Fruit fly (Drosophila melanogaster) whole organism, embryonic: ENCODE data around the gene CG31882.
A peak's percentile ranks its signal among the peaks of the same experiment; 100 is the strongest.

Experiments used
- Asciz ChIP-seq: fragments of 200-800 bp; sonication (Bioruptor generic); optimal IDR thresholded peaks from 2 replicates; lab custom pipeline; 2017; ENCODE audit warnings: missing biosample characterization, mild to moderate bottlenecking, missing genetic modification characterization, missing genetic modification reagents
- Blimp-1 ChIP-seq: fragments of 200-800 bp; sonication (Bioruptor generic); optimal IDR thresholded peaks from 3 replicates; lab custom pipeline; 2018; ENCODE audit warnings: missing biosample characterization, missing genetic modification characterization, mild to moderate bottlenecking, moderate library complexity, missing genetic modification reagents
- CG1024 ChIP-seq: fragments of 200-800 bp; sonication (Bioruptor generic); IDR thresholded peaks from 2 replicates; pipeline ENCODE4 v1.3.6; 2022; ENCODE audit warnings: missing biosample characterization, missing genetic modification characterization
- CG10267 ChIP-seq: fragments of 200-800 bp; sonication (Bioruptor generic); optimal IDR thresholded peaks from 2 replicates; lab custom pipeline; 2018; ENCODE audit warnings: missing biosample characterization, mild to moderate bottlenecking, missing genetic modification characterization, moderate library complexity
- CG11398 ChIP-seq: fragments of 200-800 bp; sonication (Bioruptor generic); optimal IDR thresholded peaks from 2 replicates; lab custom pipeline; 2016; ENCODE audit warnings: missing biosample characterization, missing genetic modification characterization
- CG12942 ChIP-seq: fragments of 200-800 bp; sonication (Bioruptor generic); optimal IDR thresholded peaks from 3 replicates; lab custom pipeline; 2016; ENCODE audit warnings: missing biosample characterization, missing genetic modification characterization
- CG15601 ChIP-seq: fragments of 200-800 bp; sonication (Bioruptor generic); optimal IDR thresholded peaks from 3 replicates; lab custom pipeline; 2019; ENCODE audit warnings: missing biosample characterization, mild to moderate bottlenecking, missing genetic modification characterization, moderate library complexity
- CG17385 ChIP-seq: fragments of 200-800 bp; sonication (Bioruptor generic); optimal IDR thresholded peaks from 3 replicates; lab custom pipeline; 2018; ENCODE audit warnings: missing biosample characterization, mild to moderate bottlenecking, missing genetic modification characterization
- CG1792 ChIP-seq: fragments of 200-800 bp; sonication (Bioruptor generic); optimal IDR thresholded peaks from 2 replicates; lab custom pipeline; 2016; ENCODE audit warnings: missing biosample characterization, missing genetic modification characterization
- CG18262 ChIP-seq: fragments of 200-800 bp; optimal IDR thresholded peaks from 3 replicates; lab custom pipeline; 2019; ENCODE audit warnings: missing biosample characterization, mild to moderate bottlenecking, missing genetic modification characterization, moderate library complexity
- CG1832 ChIP-seq: fragments of 200-800 bp; sonication (Bioruptor generic); optimal IDR thresholded peaks from 2 replicates; lab custom pipeline; 2017; ENCODE audit warnings: missing biosample characterization, mild to moderate bottlenecking, missing genetic modification characterization, inconsistent platforms
- CG2120 ChIP-seq: fragments of 200-800 bp; sonication (Bioruptor generic); optimal IDR thresholded peaks from 3 replicates; lab custom pipeline; 2016; ENCODE audit warnings: missing biosample characterization, missing genetic modification characterization
- CG2678 ChIP-seq: fragments of 200-800 bp; sonication (Bioruptor generic); optimal IDR thresholded peaks from 3 replicates; lab custom pipeline; 2019; ENCODE audit warnings: missing biosample characterization, mild to moderate bottlenecking, missing genetic modification characterization, moderate library complexity
- CG2889 ChIP-seq: fragments of 200-800 bp; sonication (Bioruptor generic); IDR thresholded peaks from 3 replicates; pipeline ENCODE4 v1.3.6; 2022; ENCODE audit warnings: missing biosample characterization, missing genetic modification characterization
- CG3281 ChIP-seq: fragments of 200-800 bp; sonication (Bioruptor generic); optimal IDR thresholded peaks from 3 replicates; lab custom pipeline; 2017; ENCODE audit warnings: missing biosample characterization, mild to moderate bottlenecking, missing genetic modification characterization
- CG34224 ChIP-seq: fragments of 200-800 bp; sonication (Bioruptor generic); IDR thresholded peaks from 3 replicates; pipeline ENCODE4 v1.3.6; 2022; ENCODE audit warnings: missing biosample characterization, missing genetic modification characterization; ENCODE audit not compliant: partially characterized antibody
- CG34376 ChIP-seq: fragments of 200-800 bp; sonication (Bioruptor generic); optimal IDR thresholded peaks from 2 replicates; lab custom pipeline; 2018; ENCODE audit warnings: missing biosample characterization, mild to moderate bottlenecking, missing genetic modification characterization
- CG4424 ChIP-seq: fragments of 200-800 bp; sonication (Bioruptor generic); optimal IDR thresholded peaks from 3 replicates; lab custom pipeline; 2016; ENCODE audit warnings: missing biosample characterization, missing genetic modification characterization
- CG6654 ChIP-seq: fragments of 200-800 bp; sonication (Bioruptor generic); optimal IDR thresholded peaks from 2 replicates; lab custom pipeline; 2017; ENCODE audit warnings: missing biosample characterization, mild to moderate bottlenecking, missing genetic modification characterization
- CG9609 ChIP-seq: fragments of 200-800 bp; sonication (Bioruptor generic); optimal IDR thresholded peaks from 3 replicates; lab custom pipeline; 2016; ENCODE audit warnings: missing biosample characterization, missing genetic modification characterization
- Camta ChIP-seq: fragments of 200-800 bp; sonication (Bioruptor generic); optimal IDR thresholded peaks from 2 replicates; lab custom pipeline; 2016; ENCODE audit warnings: missing biosample characterization, missing genetic modification characterization
- D19A ChIP-seq: fragments of 200-800 bp; optimal IDR thresholded peaks from 3 replicates; lab custom pipeline; 2019; ENCODE audit warnings: missing biosample characterization, mild to moderate bottlenecking, missing genetic modification characterization, moderate library complexity
- E2f2 ChIP-seq: fragments of 200-800 bp; sonication (Bioruptor generic); IDR thresholded peaks from 2 replicates; pipeline ENCODE4 v1.3.6; 2022; ENCODE audit warnings: missing biosample characterization, missing genetic modification characterization
- Eip74EF ChIP-seq, 2 experiments: fragments of 200-800 bp in 1 of 2; fragments of >200 bp in 1 of 2; sonication (Bioruptor generic) in 1 of 2; optimal IDR thresholded peaks; 2 replicates each; lab custom pipeline; 2017 to 2019; ENCODE audit warnings: missing biosample characterization in 2 of 2, missing genetic modification characterization in 2 of 2, mild to moderate bottlenecking in 1 of 2, moderate library complexity in 1 of 2
- HHEX ChIP-seq: fragments of 200-800 bp; sonication (Bioruptor generic); optimal IDR thresholded peaks from 3 replicates; lab custom pipeline; 2017; ENCODE audit warnings: missing biosample characterization, mild to moderate bottlenecking, missing genetic modification characterization, missing genetic modification reagents
- Lhr ChIP-seq: fragments of 200-800 bp; sonication (Bioruptor generic); optimal IDR thresholded peaks from 3 replicates; lab custom pipeline; 2017; ENCODE audit warnings: mild to moderate bottlenecking, missing biosample characterization, missing genetic modification reagents, missing genetic modification characterization
- Lim3 ChIP-seq: fragments of 200-800 bp; sonication (Bioruptor generic); IDR thresholded peaks from 2 replicates; pipeline ENCODE4 v1.3.6; 2022; ENCODE audit warnings: missing biosample characterization, missing genetic modification characterization
- Med ChIP-seq: fragments of 200-800 bp; sonication (Bioruptor generic); peaks from one replicate; lab custom pipeline; 2016; ENCODE audit warnings: missing biosample characterization, missing genetic modification characterization, mild to moderate bottlenecking, inconsistent platforms, moderate library complexity
- Meics ChIP-seq: fragments of 200-800 bp; sonication (Bioruptor generic); optimal IDR thresholded peaks from 2 replicates; lab custom pipeline; 2017; ENCODE audit warnings: missing biosample characterization, mild to moderate bottlenecking, missing genetic modification characterization
- NC2β ChIP-seq: fragments of 200-800 bp; sonication (Bioruptor generic); optimal IDR thresholded peaks from 2 replicates; lab custom pipeline; 2016; ENCODE audit warnings: missing biosample characterization, missing genetic modification characterization
- Oli ChIP-seq: fragments of 200-800 bp; sonication (Bioruptor generic); optimal IDR thresholded peaks from 2 replicates; lab custom pipeline; 2018; ENCODE audit warnings: missing biosample characterization, mild to moderate bottlenecking, missing genetic modification characterization, moderate library complexity
- PHDP ChIP-seq: fragments of 200-800 bp; sonication (Bioruptor generic); optimal IDR thresholded peaks from 3 replicates; lab custom pipeline; 2018; ENCODE audit warnings: missing biosample characterization, mild to moderate bottlenecking, missing genetic modification characterization, moderate library complexity
- Scr ChIP-seq: fragments of 200-800 bp; sonication (Bioruptor generic); IDR thresholded peaks from 2 replicates; pipeline ENCODE4 v1.3.6; 2022; ENCODE audit warnings: missing biosample characterization, missing genetic modification characterization; ENCODE audit not compliant: partially characterized antibody
- Sox102F ChIP-seq: fragments of 200-800 bp; sonication (Bioruptor generic); optimal IDR thresholded peaks from 2 replicates; lab custom pipeline; 2018; ENCODE audit warnings: missing biosample characterization, mild to moderate bottlenecking, missing genetic modification characterization, moderate library complexity
- Usf ChIP-seq: fragments of 200-800 bp; sonication (Bioruptor generic); optimal IDR thresholded peaks from 2 replicates; lab custom pipeline; 2017; ENCODE audit warnings: missing genotype, missing biosample characterization, missing genetic modification characterization
- bowl ChIP-seq: fragments of 200-800 bp; sonication (Bioruptor generic); IDR thresholded peaks from 2 replicates; pipeline ENCODE4 v1.3.6; 2022; ENCODE audit warnings: missing biosample characterization, missing genetic modification characterization
- cad ChIP-seq: fragments of >200 bp; optimal IDR thresholded peaks from 2 replicates; lab custom pipeline; 2017; ENCODE audit warnings: missing biosample characterization, missing genetic modification characterization
- chif ChIP-seq, 2 experiments: fragments of 200-800 bp; sonication (Bioruptor generic); optimal IDR thresholded peaks; 3 replicates each; lab custom pipeline; 2016; ENCODE audit warnings: missing biosample characterization in 2 of 2, missing genetic modification characterization in 2 of 2
- crol ChIP-seq: fragments of 200-800 bp; sonication (Bioruptor generic); IDR thresholded peaks from 2 replicates; pipeline ENCODE4 v1.3.6; 2022; ENCODE audit warnings: missing biosample characterization, missing genetic modification characterization
- gcm2 ChIP-seq: fragments of 200-800 bp; sonication (Bioruptor generic); optimal IDR thresholded peaks from 2 replicates; lab custom pipeline; 2016; ENCODE audit warnings: missing biosample characterization, missing genetic modification characterization
- gem ChIP-seq: fragments of 200-800 bp; sonication (Bioruptor generic); optimal IDR thresholded peaks from 2 replicates; lab custom pipeline; 2019; ENCODE audit warnings: missing biosample characterization, mild to moderate bottlenecking, missing genetic modification characterization, moderate library complexity
- grau ChIP-seq: fragments of 200-800 bp; optimal IDR thresholded peaks from 3 replicates; lab custom pipeline; 2019; ENCODE audit warnings: missing biosample characterization, mild to moderate bottlenecking, missing genetic modification characterization, moderate library complexity
- ind ChIP-seq: fragments of 200-800 bp; sonication (Bioruptor generic); optimal IDR thresholded peaks from 3 replicates; lab custom pipeline; 2016; ENCODE audit warnings: missing biosample characterization, missing genetic modification characterization
- maf-S ChIP-seq: fragments of 200-800 bp; sonication (Bioruptor generic); optimal IDR thresholded peaks from 2 replicates; lab custom pipeline; 2016; ENCODE audit warnings: missing biosample characterization, missing genetic modification characterization
- mam ChIP-seq: fragments of 200-800 bp; sonication (Bioruptor generic); optimal IDR thresholded peaks from 3 replicates; lab custom pipeline; 2016; ENCODE audit warnings: missing biosample characterization, missing genetic modification characterization
- nmo ChIP-seq: fragments of 200-800 bp; sonication (Bioruptor generic); optimal IDR thresholded peaks from 2 replicates; lab custom pipeline; 2018; ENCODE audit warnings: missing biosample characterization, mild to moderate bottlenecking, missing genetic modification characterization, moderate library complexity
- row ChIP-seq: fragments of 200-800 bp; sonication (Bioruptor generic); IDR thresholded peaks from 3 replicates; pipeline ENCODE4 v1.3.6; 2022; ENCODE audit warnings: missing biosample characterization, missing genetic modification characterization
- stc ChIP-seq: fragments of 200-800 bp; sonication (Bioruptor generic); IDR thresholded peaks from 2 replicates; pipeline ENCODE4 v1.3.6; 2022; ENCODE audit warnings: missing biosample characterization, missing genetic modification characterization
- vvl ChIP-seq: fragments of 200-800 bp; sonication (Bioruptor generic); IDR thresholded peaks from 2 replicates; pipeline ENCODE4 v1.3.6; 2022; ENCODE audit warnings: missing biosample characterization, missing genetic modification characterization
- yki ChIP-seq: fragments of >200 bp; optimal IDR thresholded peaks from 3 replicates; lab custom pipeline; 2018
- z ChIP-seq: fragments of 200-800 bp; sonication (Bioruptor generic); IDR thresholded peaks from 3 replicates; pipeline ENCODE4 v1.3.6; 2022; ENCODE audit warnings: missing biosample characterization, missing genetic modification characterization

The CG31882 gene

dm6 chr2L:9617908-9618307 is 7.2 kb downstream of the CG31882 start (continued):
- peak; percentile 45 for TF ChIP-seq row
- no peak for TF ChIP-seq maf-S (GFP tag; lab: Kevin White, UChicago)
- no peak for TF ChIP-seq cad (GFP tag; lab: Kevin White, UChicago)
- TF ChIP-seq yki (lab: Kevin White, UChicago): no peak
- no peak for TF ChIP-seq CG1792 (GFP tag; lab: Kevin White, UChicago)
- 0 out of 2 replicates have a peak, but pooled peaks have one; percentile 32 for TF ChIP-seq E2f2 (GFP tag; lab: Robert Waterston, UW)
- peak; percentile 5 for TF ChIP-seq HHEX
- 0 out of 2 replicates have a peak, but pooled peaks have one; percentile 25 for TF ChIP-seq vvl
- TF ChIP-seq Asciz (GFP tag; lab: Kevin White, UChicago): peak; percentile 38
- peak; percentile 48 for TF ChIP-seq CG2678
- TF ChIP-seq D19A: peak; percentile 17
- TF ChIP-seq CG18262 (tag; lab: Kevin White, UChicago): peak; percentile 12
- peak; percentile 59 for TF ChIP-seq Sox102F (GFP tag; lab: Kevin White, UChicago)
- TF ChIP-seq crol (GFP tag; lab: Robert Waterston, UW): no peak
- TF ChIP-seq CG4424: peak; percentile 15
- TF ChIP-seq Med (GFP tag; lab: Kevin White, UChicago): peak; percentile 27
- TF ChIP-seq Blimp-1 (GFP tag; lab: Kevin White, UChicago): peak; percentile 82
- TF ChIP-seq CG2120: peak; percentile 40
- TF ChIP-seq PHDP (tag; lab: Kevin White, UChicago): peak; percentile 50
- TF ChIP-seq gcm2 (GFP tag; lab: Kevin White, UChicago): peak; percentile 24
- TF ChIP-seq Oli (tag; lab: Kevin White, UChicago): no peak
- TF ChIP-seq CG3281 (GFP tag; lab: Kevin White, UChicago): peak; percentile 6
- no peak for TF ChIP-seq mam (GFP tag; lab: Kevin White, UChicago)
- peak; percentile 50 for TF ChIP-seq gem (tag; lab: Kevin White, UChicago)
- TF ChIP-seq CG1832 (GFP tag; lab: Kevin White, UChicago): no peak
- peak; percentile 3 for TF ChIP-seq ind (GFP tag; lab: Kevin White, UChicago)
- peak; percentile 11 for TF ChIP-seq Meics (GFP tag; lab: Kevin White, UChicago)
- TF ChIP-seq CG17385 (GFP tag; lab: Kevin White, UChicago): peak; percentile 26

- TF ChIP-seq CG15601 (tag; lab: Kevin White, UChicago) (peak; percentile 58), Scr (GFP tag; lab: Robert Waterston, UW) (peak; percentile 70), stc (peak; percentile 52), z (peak; percentile 72; the same call in 2 of the 3 replicates), Eip74EF (GFP tag; optimal IDR thresholded peaks at IDR 0.05; lab: Kevin White, UChicago) (peak in 1 of 2 experiments; percentile 31), grau (tag; lab: Kevin White, UChicago) (peak; percentile 19), Lim3 (GFP tag; lab: Robert Waterston, UW) (no peak), Camta (GFP tag; lab: Kevin White, UChicago) (no peak), CG11398 (GFP tag; lab: Kevin White, UChicago) (peak; percentile 36), CG1024 (GFP tag; lab: Robert Waterston, UW) (peak; percentile 26; the same call in 1 of the 2 replicates), nmo (peak; percentile 9), Usf (no peak), CG6654 (GFP tag; lab: Kevin White, UChicago) (no peak), chif (GFP tag; optimal IDR thresholded peaks at IDR 0.05; lab: Kevin White, UChicago) (peak in 1 of 2 experiments; percentile 68), CG9609 (GFP tag; lab: Kevin White, UChicago) (peak; percentile 49), CG10267 (tag; lab: Kevin White, UChicago) (peak; percentile 39), bowl (GFP tag; lab: Robert Waterston, UW) (0 out of 2 replicates have a peak, but pooled peaks have one; percentile 13), NC2β (GFP tag; lab: Kevin White, UChicago) (peak; percentile 59), CG2889 (GFP tag; lab: Robert Waterston, UW) (no peak), D19A (no peak), CG34376 (GFP tag; lab: Kevin White, UChicago) (no peak), CG12942 (GFP tag; lab: Kevin White, UChicago) (peak; percentile 20), CG34224 (GFP tag; lab: Robert Waterston, UW) (peak; percentile 69), Lhr (GFP tag; lab: Kevin White, UChicago) (peak; percentile 87), Med (GFP tag; lab: Kevin White, UChicago) (peak; percentile 85)
These were observed 8.4 kb downstream of the CG31882 start for dm6 chr2L:9616654-9617053.
